Fruit fly (Drosophila melanogaster): ENCODE results near the gene SmydA-8.

Gene SmydA-8

dm6 chrX:2158668-2159163 is 54.9 kb downstream of the SmydA-8 start, which contains the start of gene wapl (continued):
- TF ChIP-seq cad (GFP tag; optimal IDR thresholded peaks at IDR 0.05) (no peak), bcd (GFP tag; optimal IDR thresholded peaks at IDR 0.05) (no peak), Mes4 (GFP tag; optimal IDR thresholded peaks at IDR 0.05) (no peak), CG2889 (GFP tag; IDR thresholded peaks at IDR 0.05) (no peak), H15 (GFP tag; IDR thresholded peaks at IDR 0.05) (no peak), CG10274 (GFP tag; optimal IDR thresholded peaks at IDR 0.05) (no peak), pb (GFP tag; optimal IDR thresholded peaks at IDR 0.05) (no peak), tna (GFP tag; IDR thresholded peaks at IDR 0.05; ENCODE audit: partially characterized antibody) (peak; percentile 93), Adf1 (GFP tag; IDR thresholded peaks at IDR 0.05) (no peak), CHES-1-like (GFP tag; optimal IDR thresholded peaks at IDR 0.05) (peak; percentile 37), slbo (GFP tag; IDR thresholded peaks at IDR 0.05) (peak; percentile 54), CG18476 (GFP tag; optimal IDR thresholded peaks at IDR 0.05) (no peak), CG14710 (tag; optimal IDR thresholded peaks at IDR 0.05) (peak; percentile 69), NK7.1 (GFP tag; optimal IDR thresholded peaks at IDR 0.05) (no peak), dm (GFP tag; optimal IDR thresholded peaks at IDR 0.05) (no peak), Neu2 (GFP tag; optimal IDR thresholded peaks at IDR 0.05; ENCODE audit: borderline replicate concordance) (no peak), exex (tag; optimal IDR thresholded peaks at IDR 0.05) (no peak), D19A (tag; optimal IDR thresholded peaks at IDR 0.05) (no peak), CG1792 (GFP tag; optimal IDR thresholded peaks at IDR 0.05) (peak; percentile 8), CG1647 (GFP tag; optimal IDR thresholded peaks at IDR 0.05) (no peak), Elba2 (GFP tag; optimal IDR thresholded peaks at IDR 0.05) (no peak), caup (GFP tag; optimal IDR thresholded peaks at IDR 0.05; ENCODE audit: severe bottlenecking) (no peak), CG15601 (tag; optimal IDR thresholded peaks at IDR 0.05) (peak; percentile 11), CG13894 (tag; optimal IDR thresholded peaks at IDR 0.05) (peak; percentile 8), HLH4C (GFP tag; IDR thresholded peaks at IDR 0.05; ENCODE audit: partially characterized antibody) (peak; percentile 92), kay (GFP tag; optimal IDR thresholded peaks at IDR 0.05) (no peak), HHEX (GFP tag; optimal IDR thresholded peaks at IDR 0.05) (no peak), zen (tag; optimal IDR thresholded peaks at IDR 0.05) (peak; percentile 22), CG7928 (GFP tag; optimal IDR thresholded peaks at IDR 0.05) (no peak), bab2 (GFP tag; optimal IDR thresholded peaks at IDR 0.05) (no peak), CG7786 (GFP tag; optimal IDR thresholded peaks at IDR 0.05) (no peak), grn (GFP tag; optimal IDR thresholded peaks at IDR 0.05) (no peak), CG32767 (GFP tag; IDR thresholded peaks at IDR 0.05) (no peak), fd96Cb (tag; optimal IDR thresholded peaks at IDR 0.05) (no peak), ind (GFP tag; optimal IDR thresholded peaks at IDR 0.05) (no peak), insv (GFP tag; optimal IDR thresholded peaks at IDR 0.05) (no peak), vvl (GFP tag; IDR thresholded peaks at IDR 0.05) (peak; percentile 61), CG15269 (tag; optimal IDR thresholded peaks at IDR 0.05) (no peak), dati (GFP tag; IDR thresholded peaks at IDR 0.05) (no peak), Kr (GFP tag; optimal IDR thresholded peaks at IDR 0.05) (no peak), Hmx (GFP tag; optimal IDR thresholded peaks at IDR 0.05) (no peak), ro (GFP tag; IDR thresholded peaks at IDR 0.05) (no peak), en (GFP tag; optimal IDR thresholded peaks at IDR 0.05) (no peak), MESR4 (GFP tag; optimal IDR thresholded peaks at IDR 0.05) (peak; percentile 86), Taf1 (GFP tag; IDR thresholded peaks at IDR 0.05) (no peak), NFAT (GFP tag; IDR thresholded peaks at IDR 0.05) (0 out of 2 replicates have a peak, but pooled peaks have one; percentile 26), CG34224 (GFP tag; IDR thresholded peaks at IDR 0.05; ENCODE audit: partially characterized antibody) (peak; percentile 93), CG11696 (GFP tag; IDR thresholded peaks at IDR 0.05) (no peak), CG15514 (GFP tag; optimal IDR thresholded peaks at IDR 0.05) (peak; percentile 83), maf-S (GFP tag; optimal IDR thresholded peaks at IDR 0.05) (no peak), Dbx (GFP tag; IDR thresholded peaks at IDR 0.05) (peak; percentile 53; the same call in 1 of the 3 replicates)
